Worm (Caenorhabditis elegans): ENCODE results near the gene M142.8.

Gene M142.8

DNA sequence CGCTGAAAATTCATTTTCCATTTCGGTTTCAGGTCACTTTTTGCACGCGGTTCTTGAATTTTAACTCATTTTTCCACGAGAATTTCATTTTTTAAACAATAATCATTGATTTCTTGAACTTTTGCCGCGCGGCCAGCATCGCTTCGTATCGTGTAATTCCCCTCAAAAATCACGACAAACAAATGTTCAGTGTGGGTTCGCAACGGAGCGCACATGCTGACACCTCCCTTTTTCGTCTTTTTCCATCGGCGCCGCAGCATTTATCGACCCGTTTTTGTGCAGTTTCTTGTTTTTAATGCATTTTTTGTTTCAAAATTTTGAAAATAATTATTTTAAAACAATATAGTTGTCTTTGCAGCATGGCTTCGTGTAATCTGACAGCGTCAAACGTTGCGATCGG lies 2.6 kb upstream of the M142.8 start, which contains the start of gene M142.5 (continued):
- no peak for TF ChIP-seq zip-4 (GFP tag; optimal IDR thresholded peaks at IDR 0.05)
- TF ChIP-seq zag-1 (tag; optimal IDR thresholded peaks at IDR 0.05), result no peak
- no peak for TF ChIP-seq tlp-1 (tag; optimal IDR thresholded peaks at IDR 0.05)
- TF ChIP-seq nhr-20 (tag; optimal IDR thresholded peaks at IDR 0.05), result no peak
- TF ChIP-seq ces-1 (GFP tag; optimal IDR thresholded peaks at IDR 0.05), result no peak
- TF ChIP-seq skn-1 (tag; optimal IDR thresholded peaks at IDR 0.05), result no peak
- no peak for TF ChIP-seq nhr-90 (tag; optimal IDR thresholded peaks at IDR 0.05; ENCODE audit: poor library complexity)
- TF ChIP-seq ama-1 (optimal IDR thresholded peaks at IDR 0.05), result no peak
- no peak for TF ChIP-seq nhr-77 (tag; optimal IDR thresholded peaks at IDR 0.05)
- TF ChIP-seq elt-3 (tag; optimal IDR thresholded peaks at IDR 0.05), result no peak
- peak in 1 of 3 experiments; percentile 4 for TF ChIP-seq ceh-82 (tag; optimal IDR thresholded peaks at IDR 0.05)
- no peak for TF ChIP-seq pag-3 (tag; optimal IDR thresholded peaks at IDR 0.05; ENCODE audit: borderline replicate concordance, insufficient read depth)
- TF ChIP-seq unc-130 (tag; optimal IDR thresholded peaks at IDR 0.05), result no peak
- no peak for TF ChIP-seq C04F5.9 (tag; optimal IDR thresholded peaks at IDR 0.05)
- TF ChIP-seq blmp-1 (tag; optimal IDR thresholded peaks at IDR 0.05), result peak; percentile 43
- TF ChIP-seq nhr-237 (tag; optimal IDR thresholded peaks at IDR 0.05), result no peak
- TF ChIP-seq ztf-11 (tag; optimal IDR thresholded peaks at IDR 0.05), result no peak
- TF ChIP-seq mep-1 (tag; optimal IDR thresholded peaks at IDR 0.05), result peak; percentile 30
- TF ChIP-seq unc-98 (GFP tag; IDR thresholded peaks at IDR 0.05), result no peak
- TF ChIP-seq lin-13 (GFP tag; optimal IDR thresholded peaks at IDR 0.05), result no peak
- no peak for TF ChIP-seq ceh-88 (GFP tag; IDR thresholded peaks at IDR 0.05)
- TF ChIP-seq sptf-1 (tag; optimal IDR thresholded peaks at IDR 0.05), result no peak
- no peak for TF ChIP-seq lir-3 (tag; optimal IDR thresholded peaks at IDR 0.05; ENCODE audit: poor library complexity)
- TF ChIP-seq snpc-4 (tag; optimal IDR thresholded peaks at IDR 0.05), result no peak
- no peak for TF ChIP-seq ceh-63 (GFP tag; optimal IDR thresholded peaks at IDR 0.05)
- no peak for TF ChIP-seq xbp-1 (tag; optimal IDR thresholded peaks at IDR 0.05)
- no peak for TF ChIP-seq nhr-71 (tag; optimal IDR thresholded peaks at IDR 0.05)
- no peak for TF ChIP-seq aly-2 (tag; optimal IDR thresholded peaks at IDR 0.05)
- no peak for TF ChIP-seq jun-1 (tag; optimal IDR thresholded peaks at IDR 0.05)
- no peak for TF ChIP-seq nhr-19 (GFP tag; conservative IDR thresholded peaks at IDR 0.05)
- TF ChIP-seq pax-3 (tag; optimal IDR thresholded peaks at IDR 0.05), result no peak
- no peak for TF ChIP-seq ceh-90 (tag; optimal IDR thresholded peaks at IDR 0.05)
- peak; percentile 21 for TF ChIP-seq C16A3.4 (tag; optimal IDR thresholded peaks at IDR 0.05)
- TF ChIP-seq efl-1 (optimal IDR thresholded peaks at IDR 0.05), result peak; percentile 41 to 43
- peak; percentile 49 to 80 for TF ChIP-seq efl-1 (GFP tag; optimal IDR thresholded peaks at IDR 0.05 in 1 of 2)
- no peak for TF ChIP-seq nhr-85 (tag)
- no peak for TF ChIP-seq nhr-12 (tag; optimal IDR thresholded peaks at IDR 0.05)
- no peak for TF ChIP-seq grh-1 (GFP tag; IDR thresholded peaks at IDR 0.05)
- no peak for TF ChIP-seq nhr-47 (tag; optimal IDR thresholded peaks at IDR 0.05)
- TF ChIP-seq elt-2 (tag; optimal IDR thresholded peaks at IDR 0.05), result no peak
- TF ChIP-seq tbx-2 (tag; optimal IDR thresholded peaks at IDR 0.05), result no peak
- TF ChIP-seq C34B4.2 (tag; optimal IDR thresholded peaks at IDR 0.05), result no peak
- TF ChIP-seq lsy-2 (tag; optimal IDR thresholded peaks at IDR 0.05), result peak in 1 of 2 experiments; percentile 43
- TF ChIP-seq dsc-1 (tag; optimal IDR thresholded peaks at IDR 0.05), result no peak
- no peak for TF ChIP-seq fkh-4 (tag; optimal IDR thresholded peaks at IDR 0.05; ENCODE audit: borderline replicate concordance)
- TF ChIP-seq pqm-1 (tag; optimal IDR thresholded peaks at IDR 0.05), result no peak
- TF ChIP-seq lin-15B (tag; optimal IDR thresholded peaks at IDR 0.05), result peak; percentile 8
- no peak for TF ChIP-seq hlh-4 (tag; optimal IDR thresholded peaks at IDR 0.05)
- no peak for TF ChIP-seq mef-2 (tag; optimal IDR thresholded peaks at IDR 0.05)
- TF ChIP-seq dpl-1 (GFP tag; optimal IDR thresholded peaks at IDR 0.05), result peak; percentile 8 to 58 (median 22)
- no peak for TF ChIP-seq snu-23 (GFP tag; optimal IDR thresholded peaks at IDR 0.05)
- TF ChIP-seq alr-1 (tag; optimal IDR thresholded peaks at IDR 0.05; ENCODE audit: borderline replicate concordance), result no peak
- no peak for TF ChIP-seq sup-37 (GFP tag; optimal IDR thresholded peaks at IDR 0.05)
- TF ChIP-seq swsn-7 (tag; optimal IDR thresholded peaks at IDR 0.05), result no peak
- TF ChIP-seq efl-3 (GFP tag; optimal IDR thresholded peaks at IDR 0.05), result no peak

Measured in whole organism, L1 larva.